Worm (Caenorhabditis elegans): ENCODE results near the gene nrde-1.

nrde-1 gene

DNA sequence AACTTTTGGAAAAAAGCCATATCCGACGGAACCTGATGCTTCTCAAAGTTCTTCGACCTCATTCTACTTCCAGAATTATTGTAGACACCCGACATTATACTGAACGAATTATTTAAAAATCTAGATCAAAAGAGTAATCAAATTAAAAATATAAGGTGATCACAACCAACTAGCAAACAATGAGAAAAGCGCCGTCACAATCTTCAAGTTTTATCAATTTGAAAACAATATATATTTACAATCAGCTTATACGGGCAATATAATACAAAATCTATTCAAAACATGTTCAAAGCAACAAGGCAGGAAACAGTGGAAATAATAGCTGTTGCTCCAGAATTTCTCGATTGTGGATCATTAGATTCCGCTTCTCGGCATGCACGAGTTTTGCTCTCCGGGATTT lies 11.6 kb downstream of the nrde-1 start, which contains the start of gene C14B1.12:
C14B1.12 (minus strand) TSS at position 101 of the 400 bp plus-strand sequence.
- TF ChIP-seq ceh-16 (tag; optimal IDR thresholded peaks at IDR 0.05): no peak
- no peak for TF ChIP-seq R02D3.7 (tag; optimal IDR thresholded peaks at IDR 0.05)
- no peak for TF ChIP-seq zag-1 (tag; optimal IDR thresholded peaks at IDR 0.05)
- TF ChIP-seq elt-1 (tag; optimal IDR thresholded peaks at IDR 0.05): no peak
- TF ChIP-seq tbx-2 (tag; optimal IDR thresholded peaks at IDR 0.05): no peak
- no peak for TF ChIP-seq unc-39 (tag; optimal IDR thresholded peaks at IDR 0.05)
- TF ChIP-seq ceh-82 (tag; optimal IDR thresholded peaks at IDR 0.05): no peak
- TF ChIP-seq unc-62 (GFP tag; optimal IDR thresholded peaks at IDR 0.05): no peak
- TF ChIP-seq ztf-4 (tag; optimal IDR thresholded peaks at IDR 0.05): no peak
- no peak for TF ChIP-seq mml-1 (tag; optimal IDR thresholded peaks at IDR 0.05)
- no peak for TF ChIP-seq ceh-28 (tag; optimal IDR thresholded peaks at IDR 0.05)
- TF ChIP-seq eor-1 (tag; optimal IDR thresholded peaks at IDR 0.05): no peak
- no peak for TF ChIP-seq pqm-1 (tag; optimal IDR thresholded peaks at IDR 0.05)
- no peak for TF ChIP-seq hmg-11 (tag; optimal IDR thresholded peaks at IDR 0.05)

DNA sequence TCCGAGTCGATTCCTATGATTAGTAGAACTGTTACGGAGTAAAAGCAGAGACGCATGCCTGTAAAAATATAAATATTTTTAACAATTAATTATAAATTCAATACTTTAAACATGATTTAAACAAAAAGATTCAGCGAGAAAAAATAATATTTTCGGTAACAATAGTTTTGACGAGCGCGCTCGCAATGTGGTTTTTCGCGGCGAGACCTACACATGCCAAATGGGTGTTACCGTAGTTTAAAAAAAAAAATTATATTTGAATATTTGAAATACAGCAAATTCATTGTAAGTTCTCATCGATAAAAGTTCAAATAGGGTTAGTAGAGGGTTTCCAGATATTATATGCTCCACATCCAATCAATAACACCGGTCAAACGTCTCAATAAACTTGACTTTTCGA lies 13.2 kb downstream of the nrde-1 start, which contains the start of gene gldi-5:
gldi-5 (minus strand) TSS at position 58 of the 400 bp plus-strand sequence.
- TF ChIP-seq nhr-76 (tag; optimal IDR thresholded peaks at IDR 0.05): no peak
- TF ChIP-seq jun-1 (tag; optimal IDR thresholded peaks at IDR 0.05): no peak
- no peak for TF ChIP-seq ceh-16 (tag; optimal IDR thresholded peaks at IDR 0.05)
- TF ChIP-seq sea-2 (GFP tag; optimal IDR thresholded peaks at IDR 0.05): no peak
- no peak for TF ChIP-seq elt-3 (tag; optimal IDR thresholded peaks at IDR 0.05)
- no peak for TF ChIP-seq hmg-11 (tag; optimal IDR thresholded peaks at IDR 0.05)
- TF ChIP-seq lin-39 (tag; optimal IDR thresholded peaks at IDR 0.05): no peak
- no peak for TF ChIP-seq ceh-82 (tag; optimal IDR thresholded peaks at IDR 0.05)
- no peak for TF ChIP-seq nhr-11 (tag; optimal IDR thresholded peaks at IDR 0.05)
- TF ChIP-seq R02D3.7 (tag; optimal IDR thresholded peaks at IDR 0.05): no peak
- no peak for TF ChIP-seq snpc-4 (tag; optimal IDR thresholded peaks at IDR 0.05)

DNA sequence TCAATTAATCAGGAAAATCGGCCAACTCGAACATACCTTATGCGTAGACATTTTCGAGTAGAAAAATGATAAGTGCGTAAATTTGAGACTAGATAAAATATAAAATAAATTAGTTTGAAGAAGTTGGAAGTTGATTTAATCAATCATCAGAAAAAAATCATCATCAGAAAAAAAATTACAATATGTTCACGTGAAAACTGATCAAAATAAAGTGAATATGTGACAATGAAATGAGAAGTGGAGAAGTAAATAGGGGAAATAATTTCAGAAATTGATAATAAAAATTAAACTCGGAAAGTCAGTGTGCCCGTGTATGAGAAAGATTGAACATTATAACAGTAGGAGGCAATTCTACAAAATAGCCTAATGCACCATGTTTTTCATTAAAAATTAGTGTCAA lies 16.3 kb downstream of the nrde-1 start, which contains the start of gene F34D10.9:
F34D10.9 (minus strand) TSS at position 101 of the 400 bp plus-strand sequence.
- TF ChIP-seq fkh-10 (GFP tag; optimal IDR thresholded peaks at IDR 0.05): no peak
- TF ChIP-seq mml-1 (tag; optimal IDR thresholded peaks at IDR 0.05): no peak
- no peak for TF ChIP-seq nfya-1 (tag; optimal IDR thresholded peaks at IDR 0.05; ENCODE audit: insufficient read depth)

DNA sequence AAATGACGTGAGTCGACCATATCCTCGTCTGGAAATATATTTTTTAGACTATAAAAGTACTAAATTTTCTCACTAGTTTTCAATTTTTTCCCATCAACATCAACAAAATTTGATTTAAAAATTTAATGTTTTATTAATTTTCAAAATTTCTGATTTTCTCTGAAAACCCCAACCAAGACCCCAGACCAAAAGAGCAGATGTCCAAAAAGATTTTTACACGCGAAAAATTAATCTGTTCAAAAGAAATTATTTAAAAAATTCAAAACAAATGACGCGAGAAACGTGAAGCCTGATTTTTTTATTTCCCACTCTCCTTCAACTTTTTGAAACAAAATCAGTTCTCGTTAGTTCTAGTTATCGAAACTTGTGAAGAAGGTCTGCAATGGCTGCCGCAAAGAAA lies 17.2 kb downstream of the nrde-1 start, which contains the start of gene F34D10.8:
F34D10.8 (plus strand) TSS at position 301 of the 400 bp plus-strand sequence.
- TF ChIP-seq nfya-1 (tag; optimal IDR thresholded peaks at IDR 0.05; ENCODE audit: insufficient read depth) (no peak), fos-1 (tag; optimal IDR thresholded peaks at IDR 0.05) (no peak), nhr-12 (tag; optimal IDR thresholded peaks at IDR 0.05) (no peak), nhr-28 (tag; optimal IDR thresholded peaks at IDR 0.05) (no peak), mdl-1 (tag; optimal IDR thresholded peaks at IDR 0.05) (no peak), fkh-2 (tag; optimal IDR thresholded peaks at IDR 0.05) (no peak), ceh-28 (tag; optimal IDR thresholded peaks at IDR 0.05) (no peak), hmg-11 (tag; optimal IDR thresholded peaks at IDR 0.05) (no peak), R02D3.7 (tag; optimal IDR thresholded peaks at IDR 0.05) (no peak), lin-15B (tag; optimal IDR thresholded peaks at IDR 0.05) (no peak), nhr-25 (tag; optimal IDR thresholded peaks at IDR 0.05) (no peak), egl-5 (tag; optimal IDR thresholded peaks at IDR 0.05) (no peak), nhr-23 (tag; optimal IDR thresholded peaks at IDR 0.05) (no peak)

DNA sequence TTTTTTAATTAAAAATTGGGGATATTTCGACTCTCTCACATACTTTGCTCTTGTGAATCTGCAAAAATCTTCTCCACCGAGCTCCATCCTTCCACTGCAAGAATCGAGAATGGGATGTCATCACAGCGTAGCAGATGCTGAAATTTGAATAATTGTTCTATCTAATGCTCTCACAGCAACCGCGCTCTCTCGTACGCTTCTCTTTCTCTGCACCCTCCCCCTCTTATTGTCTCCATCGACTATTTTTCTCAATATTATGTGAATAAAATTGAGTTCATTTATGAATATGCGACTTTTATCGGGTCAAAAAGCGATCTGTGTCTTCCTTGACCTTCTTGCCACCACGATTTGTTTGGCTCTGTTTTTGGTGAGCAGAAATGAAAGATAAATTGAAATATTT lies 20.7 kb downstream of the nrde-1 start, which contains the start of gene F34D10.3:
F34D10.3 (plus strand) TSS at position 249 of the 400 bp plus-strand sequence.
- no peak for TF ChIP-seq nhr-237 (tag; optimal IDR thresholded peaks at IDR 0.05)
- no peak for TF ChIP-seq sea-2 (GFP tag; optimal IDR thresholded peaks at IDR 0.05)
- no peak for TF ChIP-seq nhr-25 (tag; optimal IDR thresholded peaks at IDR 0.05)
- TF ChIP-seq lin-39 (tag; optimal IDR thresholded peaks at IDR 0.05): peak; percentile 1
- TF ChIP-seq nfya-1 (tag; optimal IDR thresholded peaks at IDR 0.05; ENCODE audit: insufficient read depth): peak; percentile 28
- TF ChIP-seq ceh-28 (tag; optimal IDR thresholded peaks at IDR 0.05): no peak
- no peak for TF ChIP-seq ceh-9 (tag; optimal IDR thresholded peaks at IDR 0.05)
- no peak for TF ChIP-seq unc-62 (GFP tag; optimal IDR thresholded peaks at IDR 0.05)
- no peak for TF ChIP-seq unc-39 (tag; optimal IDR thresholded peaks at IDR 0.05)
- TF ChIP-seq pqm-1 (tag; optimal IDR thresholded peaks at IDR 0.05): no peak
- TF ChIP-seq ceh-16 (tag; optimal IDR thresholded peaks at IDR 0.05): no peak
- no peak for TF ChIP-seq lsy-12 (tag; optimal IDR thresholded peaks at IDR 0.05)
- TF ChIP-seq hmg-11 (tag; optimal IDR thresholded peaks at IDR 0.05): peak; percentile 6
- TF ChIP-seq ceh-82 (tag; optimal IDR thresholded peaks at IDR 0.05): no peak

Data from whole organism, L3 larva.